Fruit fly (Drosophila melanogaster) whole organism, embryonic: ENCODE data around the gene NKCC.

Experiments used
- B-H1 ChIP-seq: fragments of 200-800 bp; sonication (Bioruptor generic); IDR thresholded peaks from 3 replicates; pipeline ENCODE4 v1.3.6; 2022; ENCODE audit warnings: missing biosample characterization, missing genetic modification characterization
- CG10147 ChIP-seq: fragments of 200-800 bp; sonication (Bioruptor generic); optimal IDR thresholded peaks from 2 replicates; lab custom pipeline; 2019; ENCODE audit warnings: missing biosample characterization, mild to moderate bottlenecking, missing genetic modification characterization, moderate library complexity
- CG1529 ChIP-seq: fragments of 200-800 bp; sonication (Bioruptor generic); optimal IDR thresholded peaks from 3 replicates; lab custom pipeline; 2018; ENCODE audit warnings: missing biosample characterization, missing genetic modification characterization
- CG17568 ChIP-seq: fragments of 200-800 bp; sonication (Bioruptor generic); optimal IDR thresholded peaks from 2 replicates; lab custom pipeline; 2018; ENCODE audit warnings: missing biosample characterization, mild to moderate bottlenecking, missing genetic modification characterization, moderate library complexity
- CG17612 ChIP-seq: fragments of 200-800 bp; sonication (Bioruptor generic); IDR thresholded peaks from 2 replicates; pipeline ENCODE4 v1.3.6; 2022; ENCODE audit warnings: missing biosample characterization, missing genetic modification characterization
- CG18262 ChIP-seq: fragments of 200-800 bp; optimal IDR thresholded peaks from 3 replicates; lab custom pipeline; 2019; ENCODE audit warnings: missing biosample characterization, mild to moderate bottlenecking, missing genetic modification characterization, moderate library complexity
- CG2116 ChIP-seq: fragments of 200-800 bp; sonication (Bioruptor generic); optimal IDR thresholded peaks from 3 replicates; lab custom pipeline; 2018; ENCODE audit warnings: missing biosample characterization, mild to moderate bottlenecking, missing genetic modification characterization
- CG2712 ChIP-seq: fragments of 200-800 bp; optimal IDR thresholded peaks from 3 replicates; lab custom pipeline; 2019; ENCODE audit warnings: missing biosample characterization, mild to moderate bottlenecking, missing genetic modification characterization, moderate library complexity
- CG31224 ChIP-seq: fragments of 200-800 bp; sonication (Bioruptor generic); IDR thresholded peaks from 2 replicates; pipeline ENCODE4 v1.3.6; 2022; ENCODE audit warnings: missing biosample characterization, missing genetic modification characterization
- CG32772 ChIP-seq: fragments of 200-800 bp; sonication (Bioruptor generic); IDR thresholded peaks from 2 replicates; pipeline ENCODE4 v1.3.6; 2022; ENCODE audit warnings: missing biosample characterization, missing genetic modification characterization
- CG33557 ChIP-seq: fragments of 200-800 bp; sonication (Bioruptor generic); optimal IDR thresholded peaks from 2 replicates; lab custom pipeline; 2019; ENCODE audit warnings: missing biosample characterization, mild to moderate bottlenecking, missing genetic modification characterization, moderate library complexity
- CG3726 ChIP-seq: fragments of 200-800 bp; sonication (Bioruptor generic); IDR thresholded peaks from 3 replicates; pipeline ENCODE4, ENCODE4 v1.3.6; 2022; ENCODE audit warnings: missing biosample characterization, missing genetic modification characterization
- CG4854 ChIP-seq: fragments of 200-800 bp; sonication (Bioruptor generic); optimal IDR thresholded peaks from 2 replicates; lab custom pipeline; 2016; ENCODE audit warnings: missing biosample characterization, missing genetic modification characterization, inconsistent platforms
- CG6689 ChIP-seq: fragments of 200-800 bp; sonication (Bioruptor generic); IDR thresholded peaks from 2 replicates; pipeline ENCODE4 v1.3.6; 2022; ENCODE audit warnings: missing biosample characterization, missing genetic modification characterization
- CG6765 ChIP-seq: fragments of 200-800 bp; sonication (Bioruptor generic); optimal IDR thresholded peaks from 3 replicates; lab custom pipeline; 2017; ENCODE audit warnings: missing biosample characterization, mild to moderate bottlenecking, missing genetic modification characterization
- CG9932 ChIP-seq: fragments of 200-800 bp; sonication (Bioruptor generic); IDR thresholded peaks from 2 replicates; pipeline ENCODE4 v1.3.6; 2022; ENCODE audit warnings: missing biosample characterization, missing genetic modification characterization
- CkIIα-i1 ChIP-seq: fragments of 200-800 bp; sonication (Bioruptor generic); IDR thresholded peaks from 2 replicates; pipeline ENCODE4 v1.3.6; 2022; ENCODE audit warnings: missing biosample characterization, missing genetic modification characterization
- Dip3 ChIP-seq: fragments of 200-800 bp; sonication (Bioruptor generic); optimal IDR thresholded peaks from 3 replicates; lab custom pipeline; 2016; ENCODE audit warnings: missing biosample characterization, missing genetic modification characterization
- Dp ChIP-seq: fragments of 200-800 bp; sonication (Bioruptor generic); optimal IDR thresholded peaks from 2 replicates; lab custom pipeline; 2018; ENCODE audit warnings: missing biosample characterization, mild to moderate bottlenecking, missing genetic modification characterization, moderate library complexity
- H15 ChIP-seq: fragments of 200-800 bp; sonication (Bioruptor generic); IDR thresholded peaks from 3 replicates; pipeline ENCODE4 v1.3.6; 2022; ENCODE audit warnings: missing biosample characterization, missing genetic modification characterization
- H2.0 ChIP-seq: fragments of 200-800 bp; sonication (Bioruptor generic); IDR thresholded peaks from 2 replicates; pipeline ENCODE4 v1.3.6; 2022; ENCODE audit warnings: missing biosample characterization, missing genetic modification characterization
- Hr78 ChIP-seq, 2 experiments: fragments of 200-800 bp in 1 of 2; fragments of >200 bp in 1 of 2; sonication (Bioruptor generic) in 1 of 2; optimal IDR thresholded peaks; 2 replicates each; lab custom pipeline; 2017 to 2019; ENCODE audit warnings: missing biosample characterization in 2 of 2, missing genetic modification characterization in 2 of 2, mild to moderate bottlenecking in 1 of 2, moderate library complexity in 1 of 2
- Lpt ChIP-seq: fragments of >200 bp; optimal IDR thresholded peaks from 2 replicates; lab custom pipeline; 2018; ENCODE audit warnings: missing biosample characterization, missing genetic modification characterization
- NFAT ChIP-seq: fragments of 200-800 bp; sonication (Bioruptor generic); IDR thresholded peaks from 2 replicates; pipeline ENCODE4 v1.3.6; 2022; ENCODE audit warnings: missing biosample characterization, missing genetic modification characterization
- Nf-YB ChIP-seq: fragments of 200-800 bp; sonication (Bioruptor generic); optimal IDR thresholded peaks from 3 replicates; lab custom pipeline; 2019; ENCODE audit warnings: missing biosample characterization, mild to moderate bottlenecking, missing genetic modification characterization, moderate library complexity
- Nf-YC ChIP-seq: fragments of 200-800 bp; optimal IDR thresholded peaks from 3 replicates; lab custom pipeline; 2019; ENCODE audit warnings: missing biosample characterization, mild to moderate bottlenecking, missing genetic modification characterization, moderate library complexity
- PHDP ChIP-seq: fragments of 200-800 bp; sonication (Bioruptor generic); optimal IDR thresholded peaks from 3 replicates; lab custom pipeline; 2018; ENCODE audit warnings: missing biosample characterization, mild to moderate bottlenecking, missing genetic modification characterization, moderate library complexity
- Sox100B ChIP-seq: fragments of 200-800 bp; sonication (Bioruptor generic); optimal IDR thresholded peaks from 3 replicates; lab custom pipeline; 2018; ENCODE audit warnings: missing biosample characterization, mild to moderate bottlenecking, missing genetic modification characterization
- ato ChIP-seq: fragments of 200-800 bp; sonication (Bioruptor generic); IDR thresholded peaks from 2 replicates; pipeline ENCODE4 v1.3.6; 2022; ENCODE audit warnings: missing biosample characterization, missing genetic modification characterization; ENCODE audit not compliant: partially characterized antibody
- bab2 ChIP-seq: fragments of 200-800 bp; sonication (Bioruptor generic); optimal IDR thresholded peaks from 2 replicates; lab custom pipeline; 2016; ENCODE audit warnings: missing biosample characterization, missing genetic modification characterization
- bcd ChIP-seq: fragments of 200-800 bp; sonication (Bioruptor generic); optimal IDR thresholded peaks from 2 replicates; lab custom pipeline; 2017; ENCODE audit warnings: missing biosample characterization, mild to moderate bottlenecking, missing genetic modification characterization
- br ChIP-seq: fragments of >200 bp; optimal IDR thresholded peaks from 2 replicates; lab custom pipeline; 2017
- crc ChIP-seq: fragments of 200-800 bp; sonication (Bioruptor generic); optimal IDR thresholded peaks from 2 replicates; lab custom pipeline; 2016; ENCODE audit warnings: missing biosample characterization, missing genetic modification characterization
- crp ChIP-seq, 2 experiments: fragments of 200-800 bp; sonication (Bioruptor generic); optimal IDR thresholded peaks; 2 replicates in 1 of 2; 3 replicates in 1 of 2; lab custom pipeline; 2017; ENCODE audit warnings: missing biosample characterization in 2 of 2, missing genetic modification characterization in 2 of 2, mild to moderate bottlenecking in 1 of 2, moderate library complexity in 1 of 2
- dati ChIP-seq: fragments of 200-800 bp; sonication (Bioruptor generic); IDR thresholded peaks from 2 replicates; pipeline ENCODE4 v1.3.6; 2022; ENCODE audit warnings: missing biosample characterization, missing genetic modification characterization
- dmrt99B ChIP-seq: fragments of 200-800 bp; sonication (Bioruptor generic); optimal IDR thresholded peaks from 2 replicates; lab custom pipeline; 2018; ENCODE audit warnings: missing biosample characterization, mild to moderate bottlenecking, missing genetic modification characterization, moderate library complexity
- dysf ChIP-seq: fragments of 200-800 bp; sonication (Bioruptor generic); IDR thresholded peaks from 3 replicates; pipeline ENCODE4 v1.3.6; 2022; ENCODE audit warnings: missing biosample characterization, missing genetic modification characterization
- emc ChIP-seq: fragments of 200-800 bp; sonication (Bioruptor generic); optimal IDR thresholded peaks from 2 replicates; lab custom pipeline; 2016; ENCODE audit warnings: missing biosample characterization, missing genetic modification characterization
- en ChIP-seq: fragments of 200-800 bp; sonication (Bioruptor generic); optimal IDR thresholded peaks from 2 replicates; lab custom pipeline; 2016; ENCODE audit warnings: missing biosample characterization, missing genetic modification characterization
- fd64A ChIP-seq: fragments of 200-800 bp; sonication (Bioruptor generic); optimal IDR thresholded peaks from 3 replicates; lab custom pipeline; 2018; ENCODE audit warnings: missing biosample characterization, mild to moderate bottlenecking, missing genetic modification characterization
- hth ChIP-seq: fragments of >200 bp; optimal IDR thresholded peaks from 2 replicates; lab custom pipeline; 2017; ENCODE audit warnings: inconsistent platforms
- nerfin-1 ChIP-seq: fragments of 200-800 bp; sonication (Bioruptor generic); optimal IDR thresholded peaks from 3 replicates; lab custom pipeline; 2019; ENCODE audit warnings: missing biosample characterization, mild to moderate bottlenecking, missing genetic modification characterization, moderate library complexity
- otp ChIP-seq: fragments of 200-800 bp; sonication (Bioruptor generic); IDR thresholded peaks from 3 replicates; pipeline ENCODE4, ENCODE4 v1.3.6; 2022; ENCODE audit warnings: missing biosample characterization, missing genetic modification characterization
- pfk ChIP-seq: fragments of 200-800 bp; sonication (Bioruptor generic); optimal IDR thresholded peaks from 2 replicates; lab custom pipeline; 2018; ENCODE audit warnings: missing biosample characterization, mild to moderate bottlenecking, missing genetic modification characterization, moderate library complexity
- pnt ChIP-seq: fragments of 200-800 bp; sonication (Bioruptor generic); optimal IDR thresholded peaks from 3 replicates; lab custom pipeline; 2016; ENCODE audit warnings: missing biosample characterization, missing genetic modification characterization
- ro ChIP-seq: fragments of 200-800 bp; sonication (Bioruptor generic); IDR thresholded peaks from 2 replicates; pipeline ENCODE4 v1.3.6; 2022; ENCODE audit warnings: missing biosample characterization, missing genetic modification characterization
- slbo ChIP-seq: fragments of 200-800 bp; sonication (Bioruptor generic); IDR thresholded peaks from 2 replicates; pipeline ENCODE4 v1.3.6; 2022; ENCODE audit warnings: missing biosample characterization, missing genetic modification characterization
- tgo ChIP-seq: fragments of 200-800 bp; sonication (Bioruptor generic); IDR thresholded peaks from 3 replicates; pipeline ENCODE4 v1.3.6; 2022; ENCODE audit warnings: missing biosample characterization, missing genetic modification characterization
- tup ChIP-seq: fragments of 200-800 bp; sonication (Bioruptor generic); optimal IDR thresholded peaks from 2 replicates; lab custom pipeline; 2016; ENCODE audit warnings: missing biosample characterization, mild to moderate bottlenecking, missing genetic modification characterization, moderate library complexity
- zen2 ChIP-seq: fragments of 200-800 bp; sonication (Bioruptor generic); IDR thresholded peaks from 3 replicates; pipeline ENCODE4 v1.3.6; 2022; ENCODE audit warnings: missing biosample characterization, missing genetic modification characterization; ENCODE audit not compliant: partially characterized antibody
- zf30C ChIP-seq: fragments of 200-800 bp; sonication (Bioruptor generic); optimal IDR thresholded peaks from 3 replicates; lab custom pipeline; 2018; ENCODE audit warnings: missing biosample characterization, mild to moderate bottlenecking, missing genetic modification characterization

NKCC gene

DNA sequence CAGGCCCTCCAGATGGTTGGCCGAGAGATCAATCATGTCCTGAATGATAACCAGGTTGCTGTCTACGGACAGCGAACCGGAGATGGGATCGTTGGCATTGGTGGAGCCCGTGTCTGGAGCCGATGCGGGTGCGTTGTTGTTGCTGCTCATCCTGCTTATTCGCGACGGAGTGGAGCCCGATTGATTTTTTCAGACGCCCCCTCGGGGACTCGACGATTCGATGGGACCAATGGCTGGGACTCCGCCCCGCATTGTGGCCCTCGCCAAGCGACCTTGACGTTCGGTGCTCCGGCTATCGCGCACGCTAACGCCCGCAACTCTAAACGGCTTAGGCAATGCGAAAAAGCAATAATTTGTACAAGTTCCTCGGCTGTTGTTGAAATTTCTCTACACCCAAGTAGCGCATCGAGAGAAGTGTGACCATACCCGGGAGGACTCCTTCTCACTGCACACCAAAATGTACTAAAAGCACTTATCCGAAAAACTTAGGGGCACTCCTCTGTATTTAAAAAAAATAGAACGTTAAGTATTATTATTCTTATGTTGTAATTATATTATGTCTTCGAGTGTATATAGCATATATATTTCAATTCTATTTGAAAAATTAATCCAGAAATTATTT, 18.9 kb downstream of the NKCC start, which contains the start of gene ksr (continued):
- TF ChIP-seq CG1529 (GFP tag; lab: Kevin White, UChicago) (no peak), dati (GFP tag; lab: Robert Waterston, UW) (no peak), H2.0 (no peak), Hr78 (GFP tag; optimal IDR thresholded peaks at IDR 0.05; lab: Kevin White, UChicago) (no peak), CG9932 (GFP tag; lab: Robert Waterston, UW) (peak; percentile 19; the same call in 1 of the 2 replicates), CG3726 (GFP tag; lab: Robert Waterston, UW) (no peak), Dip3 (GFP tag; lab: Kevin White, UChicago) (no peak), CG31224 (GFP tag; lab: Robert Waterston, UW) (no peak), pfk (GFP tag; lab: Kevin White, UChicago) (no peak), br (lab: Kevin White, UChicago) (no peak), CG32772 (GFP tag; lab: Robert Waterston, UW) (no peak), CG33557 (no peak), fd64A (GFP tag; lab: Kevin White, UChicago) (no peak), NFAT (GFP tag; lab: Robert Waterston, UW) (no peak), pnt (no peak), CkIIα-i1 (GFP tag; lab: Robert Waterston, UW) (no peak), hth (lab: Kevin White, UChicago) (no peak), bab2 (GFP tag; lab: Kevin White, UChicago) (no peak), Dp (GFP tag; lab: Kevin White, UChicago) (no peak), Lpt (GFP tag; lab: Kevin White, UChicago) (no peak), crc (GFP tag; lab: Kevin White, UChicago) (no peak), CG18262 (tag; lab: Kevin White, UChicago) (no peak), nerfin-1 (tag; lab: Kevin White, UChicago) (peak; percentile 81), PHDP (tag; lab: Kevin White, UChicago) (no peak), CG6765 (GFP tag; lab: Kevin White, UChicago) (no peak), CG17568 (GFP tag; lab: Kevin White, UChicago) (no peak), Nf-YC (tag; lab: Kevin White, UChicago) (no peak), bcd (GFP tag; lab: Kevin White, UChicago) (no peak), CG2712 (tag; lab: Kevin White, UChicago) (peak; percentile 68), tgo (GFP tag; lab: Robert Waterston, UW) (peak; percentile 51; the same call in 1 of the 3 replicates), CG6689 (GFP tag; lab: Robert Waterston, UW) (no peak; the same call in 1 of the 2 replicates), B-H1 (GFP tag; lab: Robert Waterston, UW) (no peak), en (GFP tag; lab: Kevin White, UChicago) (no peak), Sox100B (GFP tag; lab: Kevin White, UChicago) (no peak), otp (no peak), H15 (no peak), emc (GFP tag; lab: Kevin White, UChicago) (no peak), crp (GFP tag; optimal IDR thresholded peaks at IDR 0.05; lab: Kevin White, UChicago) (no peak), CG2116 (GFP tag; lab: Kevin White, UChicago) (peak; percentile 19), ato (GFP tag; lab: Robert Waterston, UW) (no peak), zen2 (GFP tag; lab: Robert Waterston, UW) (no peak), zf30C (GFP tag; lab: Kevin White, UChicago) (peak; percentile 29), tup (GFP tag; lab: Kevin White, UChicago) (no peak), CG4854 (GFP tag; lab: Kevin White, UChicago) (no peak), slbo (GFP tag; lab: Robert Waterston, UW) (peak; percentile 63), dysf (no peak), CG10147 (GFP tag; lab: Kevin White, UChicago) (no peak), CG17612 (GFP tag; lab: Robert Waterston, UW) (no peak), ro (GFP tag; lab: Robert Waterston, UW) (no peak), dmrt99B (tag; lab: Kevin White, UChicago) (no peak), Nf-YB (GFP tag; lab: Kevin White, UChicago) (no peak)
